Worm (Caenorhabditis elegans) whole organism, L4/young adult: Measurements from ENCODE around the gene fubl-1.

ENCODE experiments used
- W03F9.2 ChIP-seq: fragments of 150-350 bp; optimal IDR thresholded peaks from 2 replicates; lab custom pipeline; 2014; ENCODE audit warnings: missing biosample characterization, missing genetic modification characterization
- dao-5 ChIP-seq: sonication (generic microtip); optimal IDR thresholded peaks from 2 replicates; lab custom pipeline; 2016; ENCODE audit warnings: missing genotype, missing genetic modification characterization, moderate library complexity, missing compliant biosample characterization
- him-1 ChIP-seq: sonication (generic microtip); optimal IDR thresholded peaks from 2 replicates; lab custom pipeline; 2016; ENCODE audit warnings: missing genotype, missing genetic modification reagents, missing genetic modification characterization, missing compliant biosample characterization

DNA sequence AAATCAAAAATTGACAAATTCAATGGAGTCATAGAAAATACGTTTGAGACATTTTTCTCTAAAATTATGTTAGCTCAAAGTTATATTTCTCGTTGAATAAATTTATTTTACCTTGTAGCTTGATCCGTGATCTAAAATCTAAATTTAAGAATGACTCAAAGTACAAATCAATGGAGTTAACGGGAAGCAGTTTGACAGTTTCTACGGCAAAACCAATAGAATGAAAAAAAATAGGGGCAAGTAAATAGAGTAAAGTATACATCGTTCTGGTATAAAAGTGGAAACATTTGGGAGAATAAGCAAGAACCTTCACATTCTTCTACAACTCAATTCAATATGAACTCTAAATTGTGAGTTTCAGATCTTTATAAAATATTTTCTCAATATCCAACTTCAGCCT, 7.7 kb downstream of the fubl-1 start, which contains the start of gene fipr-6:
- TF ChIP-seq W03F9.2 (tag; lab: Kevin White, UChicago) (no peak), him-1 (tag; lab: Kevin White, UChicago) (no peak), dao-5 (tag; lab: Kevin White, UChicago) (no peak)
